Worm (Caenorhabditis elegans) whole organism, midembryonic: ENCODE data around the gene pho-14.

Source experiments
- T22C8.4 ChIP-seq: fragments of 200-800 bp; sonication (Bioruptor generic); IDR thresholded peaks from 2 replicates; pipeline ENCODE4 v1.3.6; 2022; ENCODE audit warnings: missing genetic modification characterization, missing compliant biosample characterization
- cog-1 ChIP-seq: sonication (generic microtip); optimal IDR thresholded peaks from 2 replicates; lab custom pipeline; 2016; ENCODE audit warnings: missing genetic modification characterization, missing compliant biosample characterization
- flt-1 ChIP-seq: fragments of 200-800 bp; sonication (Bioruptor generic); IDR thresholded peaks from 2 replicates; pipeline ENCODE4 v1.3.6; 2022; ENCODE audit warnings: missing genetic modification characterization, missing compliant biosample characterization
- klf-2 ChIP-seq: fragments of 200-800 bp; sonication (Bioruptor generic); conservative IDR thresholded peaks from 2 replicates; pipeline ENCODE4 v1.3.6; 2022; ENCODE audit warnings: missing genetic modification reagents, missing genetic modification characterization, missing compliant biosample characterization
- med-1 ChIP-seq: sonication (generic microtip); optimal IDR thresholded peaks from 2 replicates; lab custom pipeline; 2017; ENCODE audit warnings: missing genetic modification characterization, mild to moderate bottlenecking, missing compliant biosample characterization, antibody characterized with exemption, missing genetic modification reagents; ENCODE audit not compliant: insufficient read depth
- ref-1 ChIP-seq: fragments of 200-800 bp; sonication (Bioruptor generic); conservative IDR thresholded peaks from 2 replicates; pipeline ENCODE4 v1.3.6; 2022; ENCODE audit warnings: missing genetic modification reagents, missing genetic modification characterization, missing compliant biosample characterization
- tab-1 ChIP-seq: fragments of 200-800 bp; sonication (Bioruptor generic); IDR thresholded peaks from 2 replicates; pipeline ENCODE4 v1.3.6; 2022; ENCODE audit warnings: missing genetic modification characterization, missing compliant biosample characterization
- ztf-23 ChIP-seq: fragments of 200-800 bp; sonication (Bioruptor generic); IDR thresholded peaks from 2 replicates; pipeline ENCODE4 v1.3.6; 2022; ENCODE audit warnings: missing genetic modification reagents, missing genetic modification characterization, missing compliant biosample characterization
- ztf-29 ChIP-seq: fragments of 200-800 bp; sonication (Bioruptor generic); IDR thresholded peaks from 2 replicates; pipeline ENCODE4 v1.3.6; 2022; ENCODE audit warnings: missing genetic modification reagents, missing genetic modification characterization, missing compliant biosample characterization

Gene pho-14

DNA sequence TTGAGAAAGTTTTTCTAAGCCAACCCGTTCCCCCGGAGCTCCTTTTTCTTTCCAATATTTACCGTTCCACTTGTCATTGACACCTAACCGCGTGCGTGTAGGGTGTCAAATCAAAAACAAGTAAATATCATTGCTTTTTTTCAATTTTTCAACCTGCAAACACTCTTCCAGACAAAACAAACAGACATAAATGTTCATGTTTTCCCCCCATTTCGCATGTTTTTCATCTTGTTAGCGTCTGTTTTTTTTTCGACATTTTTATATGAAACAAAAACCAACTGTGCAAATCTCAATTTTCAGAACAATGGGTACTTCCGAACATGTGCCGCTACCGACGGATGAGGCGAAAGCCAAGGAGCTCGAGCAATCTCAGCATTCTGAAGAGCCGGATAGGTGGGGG is 8.9 kb downstream of the pho-14 start, which contains the start of gene snf-3:
TSS of gene snf-3 (plus strand) at position 301 of the 400 bp plus-strand sequence.
- no peak for TF ChIP-seq cog-1
- no peak for TF ChIP-seq T22C8.4 (GFP tag; lab: Robert Waterston, UW)
- no peak for TF ChIP-seq flt-1 (GFP tag; lab: Robert Waterston, UW)
- no peak for TF ChIP-seq tab-1 (GFP tag; lab: Robert Waterston, UW)
- TF ChIP-seq ztf-29, result no peak
- no peak for TF ChIP-seq ztf-23
- no peak for TF ChIP-seq klf-2
- no peak for TF ChIP-seq ref-1 (GFP tag; lab: Robert Waterston, UW)
- TF ChIP-seq med-1 (GFP tag; lab: Kevin White, UChicago), result no peak

DNA sequence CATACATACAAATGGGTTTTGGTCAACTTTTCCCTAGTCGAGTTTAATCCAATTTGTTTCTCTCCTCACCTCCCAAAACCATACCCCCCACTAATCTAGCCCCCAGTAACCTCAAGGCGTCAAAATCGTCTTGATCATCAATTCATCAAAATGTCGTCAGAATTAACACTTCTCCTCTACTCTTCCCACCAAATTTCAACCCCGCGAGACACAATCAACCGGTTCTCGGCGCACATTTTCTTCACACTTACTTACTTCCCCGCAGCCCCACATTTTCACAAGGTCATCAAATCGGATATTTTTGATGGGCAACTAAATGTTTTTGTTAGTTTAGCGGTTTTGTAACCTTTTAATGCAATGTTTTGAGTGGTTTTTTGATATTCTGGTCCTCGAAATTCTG is 9.9 kb downstream of the pho-14 start:
- TF ChIP-seq flt-1 (GFP tag; lab: Robert Waterston, UW) (no peak), klf-2 (no peak), ztf-23 (no peak), ref-1 (GFP tag; lab: Robert Waterston, UW) (no peak), T22C8.4 (GFP tag; lab: Robert Waterston, UW) (no peak), cog-1 (no peak), med-1 (GFP tag; lab: Kevin White, UChicago) (no peak), tab-1 (GFP tag; lab: Robert Waterston, UW) (no peak), ztf-29 (no peak)

DNA sequence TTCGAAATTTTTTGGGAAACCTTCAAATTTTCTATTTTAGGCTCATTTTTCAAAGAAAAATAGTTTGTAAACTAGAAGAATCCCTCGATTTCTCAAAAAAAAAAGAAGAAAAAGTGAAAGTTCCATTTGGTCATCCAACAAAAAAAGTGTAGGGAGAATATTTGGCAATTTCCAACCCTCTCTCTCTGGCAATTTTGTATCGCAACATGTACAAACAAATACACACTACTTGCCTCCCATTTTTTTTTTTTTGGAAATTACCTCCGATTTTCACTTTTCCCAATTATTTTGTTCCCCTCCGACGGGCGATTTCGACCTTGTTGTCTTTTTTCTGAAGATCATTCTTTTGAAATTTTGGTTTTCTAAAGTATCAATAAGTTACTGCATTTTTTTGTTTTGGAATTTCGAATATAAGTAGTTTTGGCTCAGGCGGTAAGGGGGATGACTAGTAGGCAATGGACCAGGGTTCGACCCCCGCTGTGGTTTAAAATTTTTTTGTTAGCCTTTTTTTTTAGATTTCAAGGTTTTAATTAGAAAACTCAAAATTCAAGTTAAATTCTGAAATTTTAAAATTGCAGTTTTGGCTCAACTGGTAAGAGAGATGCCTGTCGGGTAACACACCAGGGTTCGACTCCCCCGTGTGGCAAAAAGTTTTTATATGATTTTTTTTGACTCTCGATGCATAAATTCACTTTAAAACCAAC is 11.9 kb downstream of the pho-14 start:
- TF ChIP-seq cog-1 (no peak), klf-2 (no peak), med-1 (GFP tag; lab: Kevin White, UChicago) (no peak), ztf-23 (no peak), tab-1 (GFP tag; lab: Robert Waterston, UW) (no peak), ztf-29 (no peak), ref-1 (GFP tag; lab: Robert Waterston, UW) (no peak), T22C8.4 (GFP tag; lab: Robert Waterston, UW) (no peak), flt-1 (GFP tag; lab: Robert Waterston, UW) (no peak)

DNA sequence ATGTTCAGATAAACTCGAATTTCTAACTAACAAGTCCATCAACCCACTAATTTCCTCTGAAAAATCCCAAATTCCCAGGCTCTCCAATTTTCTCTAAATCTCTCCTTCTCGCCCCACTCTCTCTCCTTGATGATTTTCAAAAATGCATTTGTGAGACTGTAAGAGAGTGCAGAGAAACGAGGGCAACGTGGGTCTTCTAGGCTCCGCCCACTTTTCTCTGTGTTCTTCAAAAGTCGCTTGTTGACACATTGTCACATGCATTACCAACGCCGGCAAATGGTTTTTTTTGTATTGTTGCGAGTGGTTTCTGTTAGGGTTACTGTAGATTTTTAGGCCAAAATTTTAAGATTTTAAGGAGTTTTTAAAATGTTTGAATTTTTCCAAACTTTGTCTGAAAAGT is 14.1 kb downstream of the pho-14 start:
- TF ChIP-seq ztf-29 (no peak), ztf-23 (no peak), flt-1 (GFP tag; lab: Robert Waterston, UW) (no peak), T22C8.4 (GFP tag; lab: Robert Waterston, UW) (no peak), cog-1 (no peak), klf-2 (no peak), tab-1 (GFP tag; lab: Robert Waterston, UW) (no peak), ref-1 (GFP tag; lab: Robert Waterston, UW) (no peak), med-1 (GFP tag; lab: Kevin White, UChicago) (no peak)

DNA sequence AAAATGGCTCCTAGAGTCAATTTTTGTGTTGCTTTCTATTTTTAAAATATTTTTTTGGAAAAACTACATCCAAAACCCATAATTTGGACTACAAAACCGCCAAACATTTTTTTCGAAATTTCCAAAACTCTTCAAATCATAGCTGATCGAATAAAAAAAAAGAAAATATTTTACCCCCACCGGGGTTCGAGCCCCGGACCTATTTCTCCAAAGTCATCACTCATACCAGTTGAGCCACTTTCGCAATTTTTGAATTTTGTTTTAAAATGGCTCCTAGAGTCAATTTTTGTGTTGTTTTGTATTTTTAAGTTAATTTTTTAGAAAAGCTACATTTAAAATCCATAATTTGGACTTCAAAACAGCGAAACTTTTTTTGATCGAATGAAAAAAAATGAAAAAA is 15.1 kb downstream of the pho-14 start:
- TF ChIP-seq tab-1 (GFP tag; lab: Robert Waterston, UW), result no peak
- TF ChIP-seq med-1 (GFP tag; lab: Kevin White, UChicago), result no peak
- no peak for TF ChIP-seq T22C8.4 (GFP tag; lab: Robert Waterston, UW)
- TF ChIP-seq klf-2, result no peak
- no peak for TF ChIP-seq ztf-23
- no peak for TF ChIP-seq ztf-29
- no peak for TF ChIP-seq cog-1
- no peak for TF ChIP-seq flt-1 (GFP tag; lab: Robert Waterston, UW)
- TF ChIP-seq ref-1 (GFP tag; lab: Robert Waterston, UW), result no peak

DNA sequence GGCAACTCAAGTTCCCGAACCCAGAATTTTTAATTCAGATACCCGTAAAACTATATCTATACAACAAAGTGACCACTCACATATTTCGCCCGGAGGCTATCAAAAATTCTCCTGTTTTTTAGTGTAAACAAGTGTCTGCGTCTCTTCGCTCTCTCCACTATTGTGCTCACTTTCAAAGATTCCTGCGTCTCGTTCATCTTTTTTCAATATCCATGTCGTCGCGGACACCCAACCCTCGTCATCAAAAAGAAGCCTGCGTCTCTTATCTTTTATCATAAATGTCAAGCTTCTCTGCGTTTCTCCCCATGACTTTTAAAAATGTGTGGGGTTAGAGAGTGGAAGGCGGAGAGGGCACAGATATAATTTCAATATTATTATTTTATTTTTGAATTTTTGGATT is 15.7 kb downstream of the pho-14 start:
- TF ChIP-seq ztf-29 (no peak), cog-1 (peak; percentile 39)

DNA sequence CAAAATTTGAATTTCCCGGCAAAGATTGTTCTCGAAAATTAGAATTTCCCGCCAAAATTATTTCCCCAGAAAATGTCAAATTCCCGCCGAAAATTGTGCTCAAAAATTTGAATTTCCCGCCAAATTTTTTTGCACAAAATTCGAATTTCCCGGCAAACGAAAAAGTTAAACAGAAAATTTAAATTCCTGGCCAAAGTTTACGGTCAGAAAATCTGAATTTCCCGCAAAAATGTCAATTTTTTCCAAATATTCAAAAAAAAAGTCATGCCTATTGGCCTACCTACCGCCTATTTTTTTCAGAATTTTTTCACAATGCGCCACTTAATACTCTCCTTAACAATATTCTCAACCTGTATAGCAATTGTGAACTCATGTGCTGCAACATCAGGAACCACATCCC is 17.8 kb downstream of the pho-14 start, which contains the start of gene K02E7.1:
TSS of gene K02E7.1 (plus strand) at position 301 of the 400 bp plus-strand sequence.
- no peak for TF ChIP-seq tab-1 (GFP tag; lab: Robert Waterston, UW)
- no peak for TF ChIP-seq ref-1 (GFP tag; lab: Robert Waterston, UW)
- no peak for TF ChIP-seq T22C8.4 (GFP tag; lab: Robert Waterston, UW)
- TF ChIP-seq klf-2, result no peak
- no peak for TF ChIP-seq flt-1 (GFP tag; lab: Robert Waterston, UW)
- no peak for TF ChIP-seq med-1 (GFP tag; lab: Kevin White, UChicago)
- no peak for TF ChIP-seq ztf-29
- no peak for TF ChIP-seq cog-1
- TF ChIP-seq ztf-23, result no peak

DNA sequence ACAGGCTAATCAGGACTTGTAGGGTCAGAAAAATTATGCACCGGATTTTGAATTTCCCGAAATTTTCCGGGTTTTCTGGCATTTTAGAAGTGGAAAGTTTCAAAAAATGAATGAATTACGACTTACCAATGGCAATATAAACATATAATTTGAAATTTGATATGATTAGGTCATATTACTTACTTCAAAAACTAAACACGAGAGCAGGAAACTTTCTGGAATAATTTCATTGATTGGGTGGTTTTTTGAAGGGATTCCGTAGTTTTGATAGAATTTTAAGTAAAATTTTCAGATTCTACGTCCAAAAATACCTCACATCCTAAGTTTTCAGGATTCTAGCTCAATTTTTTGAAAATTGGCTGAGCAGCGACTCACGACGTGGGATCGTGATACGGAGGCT is 25.2 kb downstream of the pho-14 start, which contains the start of gene K02E7.11:
TSS of gene K02E7.11 (minus strand) at position 101 of the 400 bp plus-strand sequence.
- TF ChIP-seq tab-1 (GFP tag; lab: Robert Waterston, UW), result no peak
- TF ChIP-seq flt-1 (GFP tag; lab: Robert Waterston, UW), result no peak
- TF ChIP-seq ztf-23, result no peak
- TF ChIP-seq ztf-29, result no peak
- TF ChIP-seq med-1 (GFP tag; lab: Kevin White, UChicago), result no peak
- TF ChIP-seq T22C8.4 (GFP tag; lab: Robert Waterston, UW), result no peak
- no peak for TF ChIP-seq cog-1

DNA sequence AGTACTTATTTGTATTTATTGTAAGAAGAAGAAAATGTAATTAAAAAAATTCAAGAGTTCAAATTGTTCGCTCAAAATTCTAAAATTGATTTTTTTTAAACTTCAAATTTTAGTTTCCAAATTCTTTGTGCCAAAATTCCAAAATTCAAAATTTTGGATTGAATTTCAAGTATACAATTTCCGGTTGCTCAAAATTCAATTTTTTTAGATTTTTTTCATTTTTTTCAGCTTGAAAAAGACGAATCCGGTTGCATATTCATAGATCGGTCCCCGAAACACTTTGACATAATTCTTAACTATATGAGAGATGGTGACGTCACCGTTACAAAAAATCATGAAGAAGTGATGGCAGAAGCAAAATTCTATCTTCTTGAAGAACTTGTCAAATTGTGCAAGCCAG is 28.5 kb downstream of the pho-14 start, which contains the start of gene K02E7.4:
TSS of gene K02E7.4 (plus strand) at position 301 of the 400 bp plus-strand sequence.
- TF ChIP-seq T22C8.4 (GFP tag; lab: Robert Waterston, UW) (no peak), ztf-23 (no peak), klf-2 (no peak), tab-1 (GFP tag; lab: Robert Waterston, UW) (no peak), flt-1 (GFP tag; lab: Robert Waterston, UW) (no peak)

DNA sequence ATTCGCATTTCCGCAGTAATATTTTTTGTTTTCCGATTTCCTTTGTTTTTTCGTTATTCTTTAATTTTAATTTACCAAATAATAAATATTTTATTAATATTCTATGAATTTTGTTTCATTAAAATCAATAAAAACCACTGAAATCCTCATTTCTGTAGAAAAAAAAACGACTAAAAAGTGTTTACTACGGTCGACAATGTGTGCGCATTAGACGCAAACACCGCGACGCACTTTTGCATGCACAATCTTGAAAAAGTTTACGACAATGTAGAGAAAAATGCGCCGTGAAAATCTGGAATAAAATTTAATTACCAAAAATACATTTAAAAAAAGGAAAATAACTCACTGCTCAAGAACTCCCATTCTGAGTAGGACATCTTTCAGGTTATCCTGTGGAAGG is 29.2 kb downstream of the pho-14 start:
- no peak for TF ChIP-seq ztf-29
- no peak for TF ChIP-seq T22C8.4 (GFP tag; lab: Robert Waterston, UW)
- no peak for TF ChIP-seq ref-1 (GFP tag; lab: Robert Waterston, UW)
- no peak for TF ChIP-seq ztf-23
- TF ChIP-seq flt-1 (GFP tag; lab: Robert Waterston, UW), result no peak
- TF ChIP-seq med-1 (GFP tag; lab: Kevin White, UChicago), result no peak
- no peak for TF ChIP-seq tab-1 (GFP tag; lab: Robert Waterston, UW)
- no peak for TF ChIP-seq klf-2
- TF ChIP-seq cog-1, result no peak
